Worm (Caenorhabditis elegans) whole organism, L2 larva: ENCODE results near the gene mes-4.

Experiments
- C34F6.9 ChIP-seq: fragments of 150-350 bp; optimal IDR thresholded peaks from 2 replicates; lab custom pipeline; 2014; ENCODE audit warnings: missing biosample characterization, missing genetic modification characterization
- Y55F3AM.14 ChIP-seq: fragments of 200-800 bp; sonication (Bioruptor generic); optimal IDR thresholded peaks from 2 replicates; lab custom pipeline; 2018; ENCODE audit warnings: mild to moderate bottlenecking, missing genetic modification characterization, missing compliant biosample characterization
- ZK546.5 ChIP-seq: sonication (generic microtip); optimal IDR thresholded peaks from 2 replicates; lab custom pipeline; 2017; ENCODE audit warnings: missing biosample characterization, missing genetic modification characterization
- aly-2 ChIP-seq: fragments of 150-350 bp; optimal IDR thresholded peaks from 2 replicates; lab custom pipeline; 2014; ENCODE audit warnings: missing biosample characterization, missing genetic modification characterization
- ama-1 ChIP-seq: fragments of 150-350 bp; optimal IDR thresholded peaks from 2 replicates; lab custom pipeline; 2018; ENCODE audit warnings: inconsistent platforms
- blmp-1 ChIP-seq: sonication (generic microtip); optimal IDR thresholded peaks from 2 replicates; lab custom pipeline; 2017; ENCODE audit warnings: missing genetic modification characterization, mild to moderate bottlenecking, missing compliant biosample characterization, antibody characterized with exemption, moderate library complexity; ENCODE audit not compliant: insufficient read depth
- ceh-16 ChIP-seq: fragments of 150-350 bp; optimal IDR thresholded peaks from 2 replicates; lab custom pipeline; 2014; ENCODE audit warnings: missing biosample characterization, missing genetic modification characterization
- ceh-82 ChIP-seq: fragments of 150-350 bp; optimal IDR thresholded peaks from 2 replicates; lab custom pipeline; 2014; ENCODE audit warnings: missing biosample characterization, missing genetic modification characterization
- crh-2 ChIP-seq: sonication (generic microtip); optimal IDR thresholded peaks from 2 replicates; lab custom pipeline; 2017; ENCODE audit warnings: missing biosample characterization, missing genetic modification characterization
- dmd-4 ChIP-seq: sonication (generic microtip); optimal IDR thresholded peaks from 2 replicates; lab custom pipeline; 2017; ENCODE audit warnings: missing biosample characterization, missing genetic modification characterization
- egl-27 ChIP-seq: sonication (generic microtip); optimal IDR thresholded peaks from 3 replicates; lab custom pipeline; 2017; ENCODE audit warnings: missing biosample characterization, missing genetic modification reagents, missing genetic modification characterization
- elt-1 ChIP-seq: fragments of 150-350 bp; optimal IDR thresholded peaks from 2 replicates; lab custom pipeline; 2014; ENCODE audit warnings: missing biosample characterization, missing genetic modification characterization
- elt-3 ChIP-seq: sonication (generic microtip); optimal IDR thresholded peaks from 2 replicates; lab custom pipeline; 2017; ENCODE audit warnings: missing biosample characterization, missing genetic modification characterization
- gmeb-1 ChIP-seq: fragments of 150-350 bp; optimal IDR thresholded peaks from 2 replicates; lab custom pipeline; 2014; ENCODE audit warnings: missing biosample characterization, missing genetic modification characterization
- lin-11 ChIP-seq: fragments of 150-350 bp; sonication (generic microtip); optimal IDR thresholded peaks from 2 replicates; lab custom pipeline; 2014; ENCODE audit warnings: missing biosample characterization, missing genetic modification characterization, inconsistent platforms, mixed read lengths
- lin-13 ChIP-seq: fragments of 150-350 bp; optimal IDR thresholded peaks from 2 replicates; lab custom pipeline; 2014; ENCODE audit warnings: missing biosample characterization, missing genetic modification reagents, missing genetic modification characterization
- lin-39 ChIP-seq: fragments of 150-350 bp; optimal IDR thresholded peaks from 2 replicates; lab custom pipeline; 2014; ENCODE audit warnings: missing biosample characterization, missing genetic modification reagents, missing genetic modification characterization
- lsy-2 ChIP-seq, 2 experiments: fragments of 150-350 bp in 1 of 2; sonication (generic microtip) in 1 of 2; optimal IDR thresholded peaks; 2 replicates each; lab custom pipeline; 2014 to 2017; ENCODE audit warnings: missing biosample characterization in 2 of 2, missing genetic modification characterization in 2 of 2
- mab-5 ChIP-seq: fragments of 150-350 bp; optimal IDR thresholded peaks from 2 replicates; lab custom pipeline; 2014; ENCODE audit warnings: missing biosample characterization, missing genetic modification characterization
- mdl-1 ChIP-seq, 2 experiments: fragments of 150-350 bp in 1 of 2; sonication (generic microtip) in 1 of 2; optimal IDR thresholded peaks; 2 replicates each; lab custom pipeline; 2017; ENCODE audit warnings: missing biosample characterization in 2 of 2, missing genetic modification characterization in 2 of 2
- nhr-10 ChIP-seq: sonication (generic microtip); optimal IDR thresholded peaks from 2 replicates; lab custom pipeline; 2017; ENCODE audit warnings: missing biosample characterization, missing genetic modification characterization
- nhr-12 ChIP-seq: fragments of 150-350 bp; optimal IDR thresholded peaks from 2 replicates; lab custom pipeline; 2014; ENCODE audit warnings: missing biosample characterization, missing genetic modification characterization
- nhr-129 ChIP-seq: fragments of 150-350 bp; optimal IDR thresholded peaks from 2 replicates; lab custom pipeline; 2014; ENCODE audit warnings: missing biosample characterization, missing genetic modification characterization
- nhr-21 ChIP-seq: fragments of 150-350 bp; optimal IDR thresholded peaks from 2 replicates; lab custom pipeline; 2014; ENCODE audit warnings: missing biosample characterization, missing genetic modification characterization
- nhr-23 ChIP-seq: fragments of 150-350 bp; optimal IDR thresholded peaks from 2 replicates; lab custom pipeline; 2014; ENCODE audit warnings: missing biosample characterization, missing genetic modification reagents, missing genetic modification characterization
- nhr-237 ChIP-seq: fragments of 150-350 bp; optimal IDR thresholded peaks from 2 replicates; lab custom pipeline; 2014; ENCODE audit warnings: missing biosample characterization, missing genetic modification characterization
- nhr-6 ChIP-seq: fragments of 150-350 bp; optimal IDR thresholded peaks from 2 replicates; lab custom pipeline; 2014; ENCODE audit warnings: missing biosample characterization, missing genetic modification characterization
- peb-1 ChIP-seq: fragments of 150-350 bp; optimal IDR thresholded peaks from 2 replicates; lab custom pipeline; 2014; ENCODE audit warnings: missing biosample characterization, missing genetic modification characterization
- skn-1 ChIP-seq: sonication (generic microtip); optimal IDR thresholded peaks from 2 replicates; lab custom pipeline; 2017; ENCODE audit warnings: missing biosample characterization, missing genetic modification characterization
- snpc-4 ChIP-seq: fragments of 150-350 bp; optimal IDR thresholded peaks from 2 replicates; lab custom pipeline; 2014; ENCODE audit warnings: missing biosample characterization, missing genetic modification characterization
- unc-39 ChIP-seq: fragments of 150-350 bp; optimal IDR thresholded peaks from 2 replicates; lab custom pipeline; 2014; ENCODE audit warnings: missing biosample characterization, missing genetic modification characterization
- ztf-1 ChIP-seq: fragments of 200-800 bp; sonication (Bioruptor generic); conservative IDR thresholded peaks from 2 replicates; pipeline ENCODE4 v1.3.6; 2022; ENCODE audit warnings: missing genetic modification characterization, missing compliant biosample characterization

Gene mes-4

ce11 chrV:13437473-13438074 lies at the start of gene mes-4:
TSS of gene mes-4 (minus strand) at chrV:13437545.
- TF ChIP-seq unc-39 (tag; lab: Kevin White, UChicago) (no peak), gmeb-1 (tag; lab: Kevin White, UChicago) (peak; percentile 49), nhr-6 (tag; lab: Kevin White, UChicago) (no peak), skn-1 (tag; lab: Kevin White, UChicago) (no peak)
- TF ChIP-seq, all 48 proteins: peak for 1

- TF ChIP-seq aly-2 (tag; lab: Kevin White, UChicago) (no peak), elt-1 (no peak), nhr-23 (tag; lab: Kevin White, UChicago) (no peak), Y55F3AM.14 (GFP tag; lab: Kevin White, UChicago) (no peak), gmeb-1 (tag; lab: Kevin White, UChicago) (no peak), unc-39 (tag; lab: Kevin White, UChicago) (no peak), crh-2 (tag; lab: Kevin White, UChicago) (no peak), egl-27 (tag; lab: Kevin White, UChicago) (no peak), C34F6.9 (tag; lab: Kevin White, UChicago) (no peak), dmd-4 (tag; lab: Kevin White, UChicago) (no peak), nhr-6 (tag; lab: Kevin White, UChicago) (no peak)
- TF ChIP-seq, all 48 proteins: peak for 0
Observed at ce11 chrV:13485732-13486131, 48.4 kb upstream of the mes-4 start.

- TF ChIP-seq skn-1 (tag; lab: Kevin White, UChicago) (no peak), elt-3 (tag; lab: Kevin White, UChicago) (no peak), lin-11 (tag; lab: Kevin White, UChicago) (no peak), aly-2 (tag; lab: Kevin White, UChicago) (no peak), Y55F3AM.14 (GFP tag; lab: Kevin White, UChicago) (no peak)
Observed at ce11 chrV:13484339-13484738, 47.0 kb upstream of the mes-4 start, which contains the start of gene T10G3.4. TSS of gene T10G3.4 (minus strand) at chrV:13484439.

- TF ChIP-seq mdl-1 (tag; optimal IDR thresholded peaks at IDR 0.05; lab: Kevin White, UChicago) (no peak), C34F6.9 (tag; lab: Kevin White, UChicago) (no peak), skn-1 (tag; lab: Kevin White, UChicago) (no peak), peb-1 (tag; lab: Kevin White, UChicago) (no peak), ztf-1 (GFP tag; lab: Robert Waterston, UW) (no peak), lin-11 (tag; lab: Kevin White, UChicago) (no peak), gmeb-1 (tag; lab: Kevin White, UChicago) (no peak)
Observed at ce11 chrV:13479766-13480165, 42.4 kb upstream of the mes-4 start, which contains the start of gene T10G3.2. TSS of gene T10G3.2 (minus strand) at chrV:13479866.

DNA sequence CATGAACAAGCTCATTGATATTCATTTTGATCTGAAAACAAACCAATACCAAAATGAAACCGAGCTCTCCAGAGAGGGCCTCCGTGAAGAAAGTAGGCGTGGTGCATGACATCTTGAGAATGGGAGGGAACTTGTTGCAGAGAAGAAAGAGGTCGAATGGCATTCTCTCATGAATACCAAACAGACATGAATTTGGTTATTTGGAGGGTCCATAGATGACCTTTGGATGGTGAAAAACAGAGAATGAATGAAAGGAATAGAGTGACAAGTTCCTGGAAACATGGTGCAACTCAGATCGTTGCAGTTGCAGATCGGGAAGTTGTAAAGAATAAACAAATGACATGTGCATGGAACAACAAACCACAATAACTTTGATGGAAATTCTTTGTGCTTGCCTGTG lies 39.0 kb upstream of the mes-4 start, which contains the start of gene T10G3.8:
T10G3.8 (minus strand) TSS at position 101 of the 400 bp plus-strand sequence.
- no peak for TF ChIP-seq skn-1 (tag; lab: Kevin White, UChicago)
- no peak for TF ChIP-seq aly-2 (tag; lab: Kevin White, UChicago)
- TF ChIP-seq lin-39 (tag; lab: Kevin White, UChicago), result no peak
- no peak for TF ChIP-seq elt-3 (tag; lab: Kevin White, UChicago)
- no peak for TF ChIP-seq ama-1 (lab: Kevin White, UChicago)
- TF ChIP-seq dmd-4 (tag; lab: Kevin White, UChicago), result no peak
- TF ChIP-seq ceh-82, result no peak
- TF ChIP-seq lin-11 (tag; lab: Kevin White, UChicago), result no peak
- TF ChIP-seq nhr-10 (tag; lab: Kevin White, UChicago), result no peak
- no peak for TF ChIP-seq blmp-1
- no peak for TF ChIP-seq nhr-12
- no peak for TF ChIP-seq gmeb-1 (tag; lab: Kevin White, UChicago)
- TF ChIP-seq ceh-16 (tag; lab: Kevin White, UChicago), result no peak
- TF ChIP-seq Y55F3AM.14 (GFP tag; lab: Kevin White, UChicago), result no peak
- TF ChIP-seq nhr-237 (tag; lab: Kevin White, UChicago), result no peak
- TF ChIP-seq snpc-4, result no peak
- no peak for TF ChIP-seq nhr-6 (tag; lab: Kevin White, UChicago)
- no peak for TF ChIP-seq ZK546.5 (tag; lab: Kevin White, UChicago)
- TF ChIP-seq nhr-21, result no peak

DNA sequence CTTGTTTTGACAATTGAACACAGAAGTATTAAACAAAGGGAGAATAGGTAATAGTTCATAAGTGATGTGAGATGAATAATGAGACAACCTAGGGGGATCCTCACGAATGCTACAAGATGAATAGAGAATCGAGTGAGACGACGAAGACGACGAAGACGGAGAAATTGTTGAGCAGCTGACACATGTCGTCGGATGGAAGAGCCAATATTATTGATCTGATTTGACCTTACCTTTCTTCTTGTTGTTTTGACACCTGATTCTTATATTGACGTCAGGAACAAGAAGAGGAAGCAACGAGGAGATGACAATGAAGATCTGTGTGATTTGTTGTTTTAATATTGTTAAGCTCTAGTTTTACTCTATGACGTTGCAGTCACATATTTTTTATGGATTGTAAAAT lies 36.1 kb upstream of the mes-4 start, which contains the start of gene T10G3.1:
T10G3.1 (minus strand) TSS at position 213 of the 400 bp plus-strand sequence.
- TF ChIP-seq nhr-129 (tag; lab: Kevin White, UChicago), result peak; percentile 62
- TF ChIP-seq lin-13, result no peak
- peak; percentile 8 for TF ChIP-seq mab-5 (tag; lab: Kevin White, UChicago)
- peak in 1 of 2 experiments; percentile 27 for TF ChIP-seq lsy-2 (tag; optimal IDR thresholded peaks at IDR 0.05; lab: Kevin White, UChicago)
